Worm (Caenorhabditis elegans) whole organism, L4 larva: Measurements from ENCODE around the gene ttr-35.

Experiments
- D1046.2 ChIP-seq: fragments of 200-800 bp; sonication (Bioruptor generic); IDR thresholded peaks from 2 replicates; pipeline ENCODE4 v1.3.6; 2022; ENCODE audit warnings: missing genetic modification characterization, missing compliant biosample characterization
- F10B5.3 ChIP-seq: sonication (generic microtip); optimal IDR thresholded peaks from 2 replicates; lab custom pipeline; 2016; ENCODE audit warnings: mild to moderate bottlenecking, missing genetic modification characterization, missing compliant biosample characterization
- F26F4.8 ChIP-seq: fragments of 200-800 bp; sonication (Bioruptor generic); conservative IDR thresholded peaks from 2 replicates; pipeline ENCODE4 v1.3.6; 2022; ENCODE audit warnings: missing genetic modification characterization, missing compliant biosample characterization
- F37D6.2 ChIP-seq: sonication (generic microtip); optimal IDR thresholded peaks from 2 replicates; lab custom pipeline; 2016; ENCODE audit warnings: mild to moderate bottlenecking, missing genetic modification characterization, missing compliant biosample characterization
- F49E8.2 ChIP-seq: sonication (generic microtip); optimal IDR thresholded peaks from 2 replicates; lab custom pipeline; 2016; ENCODE audit warnings: missing compliant biosample characterization, mild to moderate bottlenecking, missing genetic modification characterization, borderline replicate concordance
- T20F7.1 ChIP-seq: fragments of 200-800 bp; sonication (Bioruptor generic); optimal IDR thresholded peaks from 2 replicates; lab custom pipeline; 2018; ENCODE audit warnings: mild to moderate bottlenecking, missing genetic modification characterization, missing compliant biosample characterization
- ZK337.2 ChIP-seq: fragments of 200-800 bp; sonication (Bioruptor generic); IDR thresholded peaks from 2 replicates; pipeline ENCODE4 v1.3.6; 2022; ENCODE audit warnings: missing genetic modification reagents, missing genetic modification characterization, missing compliant biosample characterization
- ZK546.5 ChIP-seq, 2 experiments: sonication (generic microtip); optimal IDR thresholded peaks; 2 replicates each; lab custom pipeline; 2017; ENCODE audit warnings: missing biosample characterization in 2 of 2, missing genetic modification characterization in 2 of 2
- aha-1 ChIP-seq: fragments of 150-350 bp; peaks from one replicate; lab custom pipeline; 2014; ENCODE audit warnings: missing biosample characterization, missing genetic modification characterization
- aly-2 ChIP-seq: sonication (generic microtip); optimal IDR thresholded peaks from 2 replicates; lab custom pipeline; 2018; ENCODE audit warnings: missing biosample characterization, missing genetic modification characterization
- ama-1 ChIP-seq: fragments of 150-350 bp; optimal IDR thresholded peaks from 2 replicates; lab custom pipeline; 2014; ENCODE audit warnings: inconsistent platforms, mixed read lengths
- attf-4 ChIP-seq: sonication (generic microtip); optimal IDR thresholded peaks from 3 replicates; lab custom pipeline; 2017; ENCODE audit warnings: missing biosample characterization, missing genetic modification characterization
- ceh-44 ChIP-seq: fragments of 200-800 bp; sonication (Bioruptor generic); IDR thresholded peaks from 2 replicates; pipeline ENCODE4 v1.3.6; 2022; ENCODE audit warnings: missing genetic modification reagents, missing genetic modification characterization, missing compliant biosample characterization
- ceh-62 ChIP-seq: sonication (generic microtip); optimal IDR thresholded peaks from 2 replicates; lab custom pipeline; 2017; ENCODE audit warnings: missing biosample characterization, missing genetic modification characterization
- ceh-82 ChIP-seq: sonication (generic microtip); optimal IDR thresholded peaks from 2 replicates; lab custom pipeline; 2017; ENCODE audit warnings: missing biosample characterization, missing genetic modification characterization
- ces-1 ChIP-seq: fragments of 150-350 bp; sonication (generic microtip); optimal IDR thresholded peaks from 4 replicates; lab custom pipeline; 2014; ENCODE audit warnings: missing biosample characterization, missing genetic modification reagents, missing genetic modification characterization
- cey-2 ChIP-seq: sonication (generic microtip); optimal IDR thresholded peaks from 3 replicates; lab custom pipeline; 2017; ENCODE audit warnings: missing genetic modification characterization, mild to moderate bottlenecking, missing compliant biosample characterization, antibody characterized with exemption, borderline replicate concordance; ENCODE audit not compliant: insufficient read depth
- daf-16 ChIP-seq, 3 experiments: sonication (generic microtip); optimal IDR thresholded peaks; 2 replicates each; lab custom pipeline; 2016 to 2017; ENCODE audit warnings: missing genetic modification characterization in 3 of 3, missing genetic modification reagents in 3 of 3, mild to moderate bottlenecking in 2 of 3, missing compliant biosample characterization in 2 of 3, missing biosample characterization in 1 of 3, moderate library complexity in 1 of 3
- daf-19 ChIP-seq: fragments of 200-800 bp; sonication (Bioruptor generic); conservative IDR thresholded peaks from 2 replicates; pipeline ENCODE4 v1.3.6; 2022; ENCODE audit warnings: missing genetic modification characterization, missing compliant biosample characterization
- dmd-6 ChIP-seq: fragments of 200-800 bp; sonication (Bioruptor generic); IDR thresholded peaks from 2 replicates; pipeline ENCODE4 v1.3.6; 2022; ENCODE audit warnings: missing genetic modification reagents, missing genetic modification characterization, missing compliant biosample characterization
- dve-1 ChIP-seq: sonication (generic microtip); optimal IDR thresholded peaks from 2 replicates; lab custom pipeline; 2017; ENCODE audit warnings: antibody characterized with exemption, mild to moderate bottlenecking, missing genetic modification characterization, missing compliant biosample characterization; ENCODE audit not compliant: insufficient read depth
- egl-27 ChIP-seq: sonication (generic microtip); optimal IDR thresholded peaks from 3 replicates; lab custom pipeline; 2017; ENCODE audit warnings: missing biosample characterization, missing genetic modification reagents, missing genetic modification characterization
- gei-8 ChIP-seq: fragments of 200-800 bp; sonication (Bioruptor generic); optimal IDR thresholded peaks from 2 replicates; lab custom pipeline; 2018; ENCODE audit warnings: mild to moderate bottlenecking, missing genetic modification characterization, missing compliant biosample characterization
- hif-1 ChIP-seq, 2 experiments: sonication (generic microtip); optimal IDR thresholded peaks; 2 replicates each; lab custom pipeline; 2016 to 2017; ENCODE audit warnings: missing compliant biosample characterization in 2 of 2, missing genetic modification characterization in 2 of 2, missing genetic modification reagents in 2 of 2, missing genotype in 2 of 2, mild to moderate bottlenecking in 1 of 2
- hlh-11 ChIP-seq: fragments of 200-800 bp; sonication (Bioruptor generic); optimal IDR thresholded peaks from 2 replicates; lab custom pipeline; 2018; ENCODE audit warnings: mild to moderate bottlenecking, missing genetic modification characterization, missing compliant biosample characterization
- lin-13 ChIP-seq: fragments of 150-350 bp; optimal IDR thresholded peaks from 2 replicates; lab custom pipeline; 2014; ENCODE audit warnings: missing biosample characterization, missing genetic modification reagents, missing genetic modification characterization
- lin-38 ChIP-seq: fragments of 200-800 bp; sonication (Bioruptor generic); IDR thresholded peaks from 2 replicates; pipeline ENCODE4 v1.3.6; 2022; ENCODE audit warnings: missing genetic modification reagents, missing genetic modification characterization, missing compliant biosample characterization
- lin-39 ChIP-seq: fragments of 150-350 bp; optimal IDR thresholded peaks from 2 replicates; lab custom pipeline; 2014; ENCODE audit warnings: missing biosample characterization, missing genetic modification reagents, missing genetic modification characterization
- mdl-1 ChIP-seq, 2 experiments: fragments of 150-350 bp in 1 of 2; sonication (generic microtip) in 1 of 2; optimal IDR thresholded peaks; 2 replicates each; lab custom pipeline; 2014 to 2017; ENCODE audit warnings: missing biosample characterization in 2 of 2, missing genetic modification characterization in 2 of 2
- mxl-3 ChIP-seq: fragments of 200-800 bp; sonication (Bioruptor generic); optimal IDR thresholded peaks from 2 replicates; lab custom pipeline; 2018; ENCODE audit warnings: mild to moderate bottlenecking, missing genetic modification characterization, missing compliant biosample characterization
- nhr-111 ChIP-seq: fragments of 200-800 bp; sonication (Bioruptor generic); optimal IDR thresholded peaks from 2 replicates; lab custom pipeline; 2018; ENCODE audit warnings: mild to moderate bottlenecking, missing genetic modification characterization, missing compliant biosample characterization
- nhr-25 ChIP-seq: sonication (generic microtip); optimal IDR thresholded peaks from 2 replicates; lab custom pipeline; 2017; ENCODE audit warnings: missing genetic modification characterization, mild to moderate bottlenecking, missing compliant biosample characterization, antibody characterized with exemption, moderate library complexity, borderline replicate concordance; ENCODE audit not compliant: insufficient read depth
- nhr-28 ChIP-seq: fragments of 150-350 bp; optimal IDR thresholded peaks from 2 replicates; lab custom pipeline; 2014; ENCODE audit warnings: missing biosample characterization, missing genetic modification characterization
- nhr-42 ChIP-seq: fragments of 200-800 bp; sonication (Bioruptor generic); IDR thresholded peaks from 2 replicates; pipeline ENCODE4 v1.3.6; 2022; ENCODE audit warnings: missing genetic modification characterization, missing compliant biosample characterization
- nhr-48 ChIP-seq: sonication (generic microtip); optimal IDR thresholded peaks from 2 replicates; lab custom pipeline; 2016; ENCODE audit warnings: mild to moderate bottlenecking, missing genetic modification characterization, missing compliant biosample characterization
- pha-4 ChIP-seq, 2 experiments: fragments of 150-350 bp in 1 of 2; fragments of 200-800 bp in 1 of 2; sonication (Bioruptor generic) in 1 of 2; IDR thresholded peaks in 1 of 2; optimal IDR thresholded peaks in 1 of 2; 2 replicates each; pipeline versions ENCODE4 v1.3.6 to Lab custom; 2014 to 2022; ENCODE audit warnings: missing genetic modification characterization in 2 of 2, missing genetic modification reagents in 2 of 2, missing biosample characterization in 1 of 2, missing compliant biosample characterization in 1 of 2
- pqm-1 ChIP-seq: sonication (generic microtip); optimal IDR thresholded peaks from 2 replicates; lab custom pipeline; 2017; ENCODE audit warnings: missing biosample characterization, missing genetic modification characterization
- rbr-2 ChIP-seq: sonication (generic microtip); optimal IDR thresholded peaks from 2 replicates; lab custom pipeline; 2016; ENCODE audit warnings: missing genotype, missing genetic modification characterization, missing compliant biosample characterization
- saeg-2 ChIP-seq: fragments of 200-800 bp; sonication (Bioruptor generic); IDR thresholded peaks from 2 replicates; pipeline ENCODE4 v1.3.6; 2022; ENCODE audit warnings: missing genetic modification reagents, missing genetic modification characterization, missing compliant biosample characterization
- sdz-12 ChIP-seq: fragments of 200-800 bp; sonication (Bioruptor generic); optimal IDR thresholded peaks from 2 replicates; lab custom pipeline; 2018; ENCODE audit warnings: mild to moderate bottlenecking, missing genetic modification characterization, missing compliant biosample characterization
- set-16 ChIP-seq: fragments of 200-800 bp; sonication (Bioruptor generic); IDR thresholded peaks from 2 replicates; pipeline ENCODE4 v1.3.6; 2022; ENCODE audit warnings: missing genetic modification reagents, missing genetic modification characterization, missing compliant biosample characterization
- skn-1 ChIP-seq: fragments of 150-350 bp; optimal IDR thresholded peaks from 2 replicates; lab custom pipeline; 2014; ENCODE audit warnings: missing biosample characterization, missing genetic modification characterization
- snpc-4 ChIP-seq: fragments of 150-350 bp; optimal IDR thresholded peaks from 2 replicates; lab custom pipeline; 2014; ENCODE audit warnings: missing biosample characterization, missing genetic modification characterization
- spr-3 ChIP-seq: fragments of 200-800 bp; sonication (Bioruptor generic); optimal IDR thresholded peaks from 2 replicates; lab custom pipeline; 2018; ENCODE audit warnings: mild to moderate bottlenecking, missing genetic modification characterization, missing compliant biosample characterization
- unc-39 ChIP-seq: sonication (generic microtip); optimal IDR thresholded peaks from 2 replicates; lab custom pipeline; 2017; ENCODE audit warnings: missing biosample characterization, missing genetic modification characterization
- unc-62 ChIP-seq, 3 experiments: fragments of 150-350 bp in 1 of 3; sonication (generic microtip); optimal IDR thresholded peaks in 2 of 3; peaks in 1 of 3; 1 replicate in 1 of 3; 2 replicates in 2 of 3; lab custom pipeline; 2014 to 2017; ENCODE audit warnings: missing biosample characterization in 3 of 3, missing genetic modification characterization in 3 of 3, missing genetic modification reagents in 3 of 3, missing genotype in 1 of 3
- zag-1 ChIP-seq: fragments of 150-350 bp; optimal IDR thresholded peaks from 2 replicates; lab custom pipeline; 2014; ENCODE audit warnings: missing biosample characterization, missing genetic modification characterization
- zfp-2 ChIP-seq: sonication (generic microtip); optimal IDR thresholded peaks from 2 replicates; lab custom pipeline; 2016; ENCODE audit warnings: mild to moderate bottlenecking, missing genetic modification characterization, missing compliant biosample characterization
- zfp-3 ChIP-seq: fragments of 200-800 bp; sonication (Bioruptor generic); conservative IDR thresholded peaks from 2 replicates; pipeline ENCODE4 v1.3.6; 2022; ENCODE audit warnings: missing genetic modification reagents, missing genetic modification characterization, missing compliant biosample characterization
- zip-11 ChIP-seq: fragments of 200-800 bp; sonication (Bioruptor generic); IDR thresholded peaks from 2 replicates; pipeline ENCODE4 v1.3.6; 2022; ENCODE audit warnings: missing genetic modification characterization, missing compliant biosample characterization
- ztf-7 ChIP-seq: fragments of 150-350 bp; optimal IDR thresholded peaks from 2 replicates; lab custom pipeline; 2014; ENCODE audit warnings: missing biosample characterization, missing genetic modification characterization

ttr-35 gene

DNA sequence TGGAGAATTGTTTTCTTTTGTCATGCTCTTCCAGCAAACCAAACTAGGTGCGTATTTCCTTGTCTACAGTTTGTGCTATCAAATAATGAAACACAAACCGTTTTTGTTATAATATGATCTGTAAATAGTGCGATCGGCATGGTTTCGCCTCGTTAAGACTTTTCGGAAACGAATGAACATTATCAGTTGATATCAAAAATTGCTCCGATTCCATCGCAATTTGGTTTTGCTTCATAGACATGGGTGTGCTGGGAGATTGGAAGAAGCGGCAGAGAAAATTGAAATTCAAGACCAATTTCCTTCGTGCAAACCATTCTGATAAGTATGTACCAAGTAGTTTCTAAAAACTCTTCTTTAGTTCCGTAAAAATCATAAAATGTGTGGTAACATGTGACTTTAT is 26.0 kb downstream of the ttr-35 start:
- TF ChIP-seq unc-39 (tag; lab: Kevin White, UChicago) = no peak
- TF ChIP-seq skn-1 = no peak
- TF ChIP-seq lin-13 (GFP tag; lab: Kevin White, UChicago) = no peak
- TF ChIP-seq egl-27 (tag; lab: Kevin White, UChicago) = no peak
- TF ChIP-seq unc-62 (GFP tag; optimal IDR thresholded peaks at IDR 0.05 in 1 of 2; lab: Kevin White, UChicago) = no peak
- TF ChIP-seq unc-62 (tag; optimal IDR thresholded peaks at IDR 0.05; lab: Kevin White, UChicago) = no peak
- TF ChIP-seq F26F4.8 = no peak
- no peak for TF ChIP-seq lin-38 (GFP tag; lab: Robert Waterston, UW)
- no peak for TF ChIP-seq zfp-2 (tag; lab: Kevin White, UChicago)
- no peak for TF ChIP-seq rbr-2 (tag; lab: Kevin White, UChicago)
- no peak for TF ChIP-seq ama-1 (lab: Kevin White, UChicago)
- no peak for TF ChIP-seq D1046.2 (GFP tag; lab: Robert Waterston, UW)
- TF ChIP-seq cey-2 = no peak
- TF ChIP-seq saeg-2 = no peak
- TF ChIP-seq ces-1 (GFP tag; lab: Kevin White, UChicago) = no peak
- no peak for TF ChIP-seq zip-11 (GFP tag; lab: Robert Waterston, UW)
- TF ChIP-seq nhr-48 (tag; lab: Kevin White, UChicago) = no peak
- TF ChIP-seq nhr-111 (GFP tag; lab: Kevin White, UChicago) = no peak
- TF ChIP-seq gei-8 = no peak
- TF ChIP-seq F37D6.2 (tag; lab: Kevin White, UChicago) = no peak
- no peak for TF ChIP-seq daf-19 (GFP tag; lab: Robert Waterston, UW)
- no peak for TF ChIP-seq daf-16 (GFP tag; optimal IDR thresholded peaks at IDR 0.05; lab: Kevin White, UChicago)
- TF ChIP-seq daf-16 (tag; optimal IDR thresholded peaks at IDR 0.05; lab: Kevin White, UChicago) = peak; percentile 59
- peak; percentile 75 for TF ChIP-seq dmd-6
- no peak for TF ChIP-seq nhr-42
- TF ChIP-seq aly-2 (tag; lab: Kevin White, UChicago) = no peak
- TF ChIP-seq aha-1 (tag; lab: Kevin White, UChicago) = no peak
- no peak for TF ChIP-seq F49E8.2 (tag; lab: Kevin White, UChicago)
- peak; percentile 19 for TF ChIP-seq nhr-28
- no peak for TF ChIP-seq ZK337.2 (GFP tag; lab: Robert Waterston, UW)
- TF ChIP-seq pqm-1 = peak; percentile 36
- TF ChIP-seq ztf-7 (tag; lab: Kevin White, UChicago) = no peak
- peak; percentile 64 for TF ChIP-seq dve-1 (tag; lab: Kevin White, UChicago)
- TF ChIP-seq pha-4 (GFP tag; IDR thresholded peaks at IDR 0.05; lab: Robert Waterston, UW) = no peak
- no peak for TF ChIP-seq pha-4 (tag; optimal IDR thresholded peaks at IDR 0.05; lab: Kevin White, UChicago)
- no peak for TF ChIP-seq hif-1 (tag; optimal IDR thresholded peaks at IDR 0.05; lab: Kevin White, UChicago)
- TF ChIP-seq F10B5.3 = no peak
- TF ChIP-seq set-16 (GFP tag; lab: Robert Waterston, UW) = no peak
- no peak for TF ChIP-seq zag-1 (tag; lab: Kevin White, UChicago)
- TF ChIP-seq nhr-25 = no peak
- no peak for TF ChIP-seq ceh-44 (GFP tag; lab: Robert Waterston, UW)
- TF ChIP-seq hlh-11 (tag; lab: Kevin White, UChicago) = peak; percentile 68
- no peak for TF ChIP-seq mdl-1 (tag; optimal IDR thresholded peaks at IDR 0.05; lab: Kevin White, UChicago)
- no peak for TF ChIP-seq ceh-82 (tag; lab: Kevin White, UChicago)
- TF ChIP-seq lin-39 (tag; lab: Kevin White, UChicago) = no peak
- no peak for TF ChIP-seq snpc-4
- no peak for TF ChIP-seq sdz-12 (GFP tag; lab: Kevin White, UChicago)
- no peak for TF ChIP-seq ZK546.5 (tag; optimal IDR thresholded peaks at IDR 0.05; lab: Kevin White, UChicago)
- TF ChIP-seq spr-3 (GFP tag; lab: Kevin White, UChicago) = no peak
- TF ChIP-seq attf-4 (tag; lab: Kevin White, UChicago) = no peak
- TF ChIP-seq ceh-62 (tag; lab: Kevin White, UChicago) = no peak
- no peak for TF ChIP-seq zfp-3
- TF ChIP-seq T20F7.1 (GFP tag; lab: Kevin White, UChicago) = no peak
- peak; percentile 33 for TF ChIP-seq mxl-3 (GFP tag; lab: Kevin White, UChicago)
